Fruit fly (Drosophila melanogaster): ENCODE results near the gene Rhau.

The Rhau gene

DNA sequence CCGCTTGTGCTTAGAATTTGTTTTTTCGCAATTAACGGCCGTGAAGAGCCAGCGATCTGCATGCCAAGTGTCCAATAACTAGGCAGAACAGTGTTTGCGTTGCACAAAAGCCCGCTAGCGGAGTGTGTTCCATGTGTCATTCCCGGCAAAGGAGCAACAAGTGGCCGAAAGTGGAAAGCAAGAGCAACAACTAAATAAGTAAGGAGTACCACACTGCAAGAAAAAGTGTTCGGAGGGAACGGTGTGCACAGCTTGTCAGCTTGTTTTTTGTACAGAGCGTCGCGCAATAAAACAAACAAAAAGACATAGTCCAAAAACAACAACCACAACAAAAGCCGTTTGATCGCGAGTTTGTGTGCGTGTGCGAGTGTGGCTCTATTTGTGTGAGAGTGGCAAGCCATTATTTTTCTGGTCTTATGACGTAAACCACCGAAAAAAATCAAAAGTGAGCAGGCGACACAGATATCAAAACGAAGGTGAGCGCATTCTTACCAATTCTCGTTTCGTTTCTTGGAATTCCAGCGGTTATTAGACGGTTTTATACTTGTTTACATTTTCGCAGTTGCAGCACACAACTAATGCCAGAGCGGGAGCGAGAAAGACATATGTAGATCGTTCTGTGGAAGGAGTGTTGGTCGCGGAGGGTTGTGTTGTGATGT, 532 bp upstream of the Rhau start (continued):
- TF ChIP-seq CG12769 (tag; optimal IDR thresholded peaks at IDR 0.05) (no peak), cad (GFP tag; optimal IDR thresholded peaks at IDR 0.05) (no peak), tio (GFP tag; optimal IDR thresholded peaks at IDR 0.05) (no peak), CG12071 (GFP tag; optimal IDR thresholded peaks at IDR 0.05) (no peak), ap (GFP tag; IDR thresholded peaks at IDR 0.05) (no peak), sens (GFP tag) (peak; percentile 85), CG6813 (GFP tag; optimal IDR thresholded peaks at IDR 0.05) (no peak), pb (GFP tag; optimal IDR thresholded peaks at IDR 0.05) (peak; percentile 17), ind (GFP tag; optimal IDR thresholded peaks at IDR 0.05) (no peak), h (optimal IDR thresholded peaks at IDR 0.05) (no peak), CG13424 (tag; optimal IDR thresholded peaks at IDR 0.05) (no peak), wek (GFP tag; optimal IDR thresholded peaks at IDR 0.05) (no peak), corto (GFP tag; optimal IDR thresholded peaks at IDR 0.05) (no peak), CG7928 (GFP tag; optimal IDR thresholded peaks at IDR 0.05) (no peak), bbx (GFP tag; IDR thresholded peaks at IDR 0.05; ENCODE audit: partially characterized antibody) (peak; percentile 30; the same call in 1 of the 2 replicates), NC2α (GFP tag; optimal IDR thresholded peaks at IDR 0.05) (no peak), dm (GFP tag; optimal IDR thresholded peaks at IDR 0.05) (no peak), Mes4 (GFP tag; optimal IDR thresholded peaks at IDR 0.05) (no peak), stwl (tag; optimal IDR thresholded peaks at IDR 0.05) (no peak), Taf1 (GFP tag; IDR thresholded peaks at IDR 0.05) (no peak), Atf-2 (GFP tag; optimal IDR thresholded peaks at IDR 0.05) (peak; percentile 15), ftz-f1 (GFP tag; optimal IDR thresholded peaks at IDR 0.05) (no peak), tgo (GFP tag; IDR thresholded peaks at IDR 0.05) (no peak), HLH54F (GFP tag; optimal IDR thresholded peaks at IDR 0.05) (no peak), CG7786 (GFP tag; optimal IDR thresholded peaks at IDR 0.05) (no peak), Deaf1 (tag; optimal IDR thresholded peaks at IDR 0.05) (no peak), Sin3A (optimal IDR thresholded peaks at IDR 0.05) (no peak), CG16815 (GFP tag; optimal IDR thresholded peaks at IDR 0.05) (no peak), repo (GFP tag; optimal IDR thresholded peaks at IDR 0.05) (no peak), chif (GFP tag; optimal IDR thresholded peaks at IDR 0.05) (peak in 1 of 2 experiments; percentile 3), bcd (GFP tag; optimal IDR thresholded peaks at IDR 0.05) (no peak), zen2 (GFP tag; IDR thresholded peaks at IDR 0.05; ENCODE audit: partially characterized antibody) (no peak), schlank (tag; optimal IDR thresholded peaks at IDR 0.05) (no peak), sens-2 (GFP tag; IDR thresholded peaks at IDR 0.05) (no peak), Dad (GFP tag; optimal IDR thresholded peaks at IDR 0.05) (peak; percentile 25), Elba2 (GFP tag; optimal IDR thresholded peaks at IDR 0.05) (no peak), nmo (GFP tag; optimal IDR thresholded peaks at IDR 0.05) (no peak), Jarid2 (GFP tag; optimal IDR thresholded peaks at IDR 0.05) (peak; percentile 46), CG13894 (tag; optimal IDR thresholded peaks at IDR 0.05) (no peak), CG10366 (GFP tag; IDR thresholded peaks at IDR 0.05) (0 out of 2 replicates have a peak, but pooled peaks have one; percentile 10), lilli (GFP tag; optimal IDR thresholded peaks at IDR 0.05) (no peak), NFAT (GFP tag; IDR thresholded peaks at IDR 0.05) (no peak), tx (GFP tag; optimal IDR thresholded peaks at IDR 0.05) (no peak), onecut (GFP tag; IDR thresholded peaks at IDR 0.05) (no peak), Dll (GFP tag; IDR thresholded peaks at IDR 0.05; ENCODE audit: partially characterized antibody) (no peak), Adf1 (GFP tag; IDR thresholded peaks at IDR 0.05) (no peak), CG43689 (GFP tag; IDR thresholded peaks at IDR 0.05) (no peak), Dp (GFP tag; optimal IDR thresholded peaks at IDR 0.05) (peak; percentile 4), lbe (GFP tag; optimal IDR thresholded peaks at IDR 0.05) (no peak), D19A (tag; optimal IDR thresholded peaks at IDR 0.05) (no peak), CG10209 (GFP tag; optimal IDR thresholded peaks at IDR 0.05) (no peak), toy (GFP tag; IDR thresholded peaks at IDR 0.05) (no peak)

All from whole organism, embryonic.